Fruit fly (Drosophila melanogaster) whole organism, pupa: ENCODE data around the gene CG12224.
"Not testable (repeated sequence)": the region's sequence is repeated elsewhere in the genome, so short reads cannot be mapped to it uniquely, and the experiment has no call there.

Experiments
- Pif1B ChIP-seq: fragments of 200-800 bp; sonication (Bioruptor generic); optimal IDR thresholded peaks from 3 replicates; lab custom pipeline; 2016; ENCODE audit warnings: missing biosample characterization, missing genetic modification characterization
- rn ChIP-seq: fragments of 200-800 bp; sonication (Bioruptor generic); IDR thresholded peaks from 2 replicates; pipeline ENCODE4 v1.3.6; 2022; ENCODE audit warnings: missing biosample characterization, missing genetic modification characterization

DNA sequence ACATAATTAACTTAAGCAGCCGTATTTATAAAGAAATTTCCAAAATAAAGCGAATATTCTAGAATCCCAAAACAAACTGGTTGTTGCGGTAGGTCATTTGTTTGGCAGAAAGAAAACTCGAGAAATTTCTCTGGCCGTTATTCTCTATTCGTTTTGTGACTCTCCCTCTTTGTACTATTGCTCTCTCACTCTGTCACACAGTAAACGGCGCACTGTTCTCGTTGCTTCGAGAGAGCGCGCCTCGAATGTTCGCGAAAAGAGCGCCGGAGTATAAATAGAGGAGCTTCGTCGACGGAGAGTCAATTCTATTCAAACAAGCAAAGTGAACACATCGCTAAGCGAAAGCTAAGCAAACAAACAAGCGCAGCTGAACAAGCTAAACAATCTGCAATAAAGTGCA lies 23.6 kb downstream of the CG12224 start, which contains the start of gene Hsp70Ab:
- not testable (repeated sequence) for TF ChIP-seq rn (GFP tag; lab: Robert Waterston, UW); Pif1B (GFP tag; lab: Kevin White, UChicago)
